Fruit fly (Drosophila melanogaster) whole organism, embryonic: ENCODE data around the gene insv.

Experiments
- CG11247 ChIP-seq: fragments of 200-800 bp; sonication (Bioruptor generic); IDR thresholded peaks from 2 replicates; pipeline ENCODE4 v1.3.6; 2022; ENCODE audit warnings: missing biosample characterization, missing genetic modification characterization
- CG12155 ChIP-seq: fragments of 200-800 bp; sonication (Bioruptor generic); optimal IDR thresholded peaks from 3 replicates; lab custom pipeline; 2016; ENCODE audit warnings: missing biosample characterization, missing genetic modification characterization
- CG12769 ChIP-seq: fragments of 200-800 bp; sonication (Bioruptor generic); optimal IDR thresholded peaks from 2 replicates; lab custom pipeline; 2019; ENCODE audit warnings: missing biosample characterization, mild to moderate bottlenecking, missing genetic modification characterization, moderate library complexity
- CG13287 ChIP-seq: fragments of 200-800 bp; sonication (Bioruptor generic); IDR thresholded peaks from 2 replicates; pipeline ENCODE4 v1.3.6; 2022; ENCODE audit warnings: missing biosample characterization, missing genetic modification characterization; ENCODE audit not compliant: partially characterized antibody
- CG15479 ChIP-seq: fragments of 200-800 bp; sonication (Bioruptor generic); optimal IDR thresholded peaks from 3 replicates; lab custom pipeline; 2019; ENCODE audit warnings: missing biosample characterization, mild to moderate bottlenecking, missing genetic modification characterization, moderate library complexity
- CG1603 ChIP-seq: fragments of 200-800 bp; sonication (Bioruptor generic); optimal IDR thresholded peaks from 2 replicates; lab custom pipeline; 2019; ENCODE audit warnings: missing biosample characterization, mild to moderate bottlenecking, missing genetic modification characterization, moderate library complexity
- CG17328 ChIP-seq: fragments of 200-800 bp; sonication (Bioruptor generic); IDR thresholded peaks from 2 replicates; pipeline ENCODE4 v1.3.6; 2022; ENCODE audit warnings: missing biosample characterization, missing genetic modification characterization
- CG17829 ChIP-seq: fragments of 200-800 bp; optimal IDR thresholded peaks from 2 replicates; lab custom pipeline; 2019; ENCODE audit warnings: missing biosample characterization, mild to moderate bottlenecking, missing genetic modification characterization, moderate library complexity
- CG32772 ChIP-seq: fragments of 200-800 bp; sonication (Bioruptor generic); IDR thresholded peaks from 2 replicates; pipeline ENCODE4 v1.3.6; 2022; ENCODE audit warnings: missing biosample characterization, missing genetic modification characterization
- CG4424 ChIP-seq: fragments of 200-800 bp; sonication (Bioruptor generic); optimal IDR thresholded peaks from 3 replicates; lab custom pipeline; 2016; ENCODE audit warnings: missing biosample characterization, missing genetic modification characterization
- CG5245 ChIP-seq: fragments of 200-800 bp; sonication (Bioruptor generic); optimal IDR thresholded peaks from 3 replicates; lab custom pipeline; 2016; ENCODE audit warnings: missing biosample characterization, missing genetic modification characterization
- CG7928 ChIP-seq: fragments of 200-800 bp; sonication (Bioruptor generic); optimal IDR thresholded peaks from 2 replicates; lab custom pipeline; 2017; ENCODE audit warnings: missing biosample characterization, mild to moderate bottlenecking, missing genetic modification characterization
- CG8290 ChIP-seq, 3 experiments: fragments of 200-800 bp; sonication (Bioruptor generic); optimal IDR thresholded peaks; 2 replicates each; lab custom pipeline; 2016 to 2019; ENCODE audit warnings: missing biosample characterization in 3 of 3, missing genetic modification characterization in 3 of 3, mild to moderate bottlenecking in 2 of 3, moderate library complexity in 1 of 3
- Chrac-16 ChIP-seq: fragments of 200-800 bp; sonication (Bioruptor generic); optimal IDR thresholded peaks from 3 replicates; lab custom pipeline; 2016; ENCODE audit warnings: missing biosample characterization, missing genetic modification characterization
- D19A ChIP-seq: fragments of 200-800 bp; optimal IDR thresholded peaks from 3 replicates; lab custom pipeline; 2019; ENCODE audit warnings: missing biosample characterization, mild to moderate bottlenecking, missing genetic modification characterization, moderate library complexity
- Dad ChIP-seq: fragments of 200-800 bp; sonication (Bioruptor generic); optimal IDR thresholded peaks from 3 replicates; lab custom pipeline; 2016; ENCODE audit warnings: missing biosample characterization, missing genetic modification characterization
- Dp ChIP-seq: fragments of 200-800 bp; sonication (Bioruptor generic); optimal IDR thresholded peaks from 2 replicates; lab custom pipeline; 2018; ENCODE audit warnings: missing biosample characterization, mild to moderate bottlenecking, missing genetic modification characterization, moderate library complexity
- Hey ChIP-seq: fragments of 200-800 bp; sonication (Bioruptor generic); optimal IDR thresholded peaks from 3 replicates; lab custom pipeline; 2018; ENCODE audit warnings: missing biosample characterization, mild to moderate bottlenecking, missing genetic modification characterization
- HmgD ChIP-seq: fragments of 200-800 bp; sonication (Bioruptor generic); optimal IDR thresholded peaks from 3 replicates; lab custom pipeline; 2016; ENCODE audit warnings: missing biosample characterization, missing genetic modification characterization
- MESR4 ChIP-seq: fragments of 200-800 bp; sonication (Bioruptor generic); optimal IDR thresholded peaks from 2 replicates; lab custom pipeline; 2018; ENCODE audit warnings: missing biosample characterization, mild to moderate bottlenecking, missing genetic modification characterization, moderate library complexity
- MTF-1 ChIP-seq: fragments of 200-800 bp; sonication (Bioruptor generic); optimal IDR thresholded peaks from 2 replicates; lab custom pipeline; 2018; ENCODE audit warnings: missing biosample characterization, mild to moderate bottlenecking, missing genetic modification characterization, borderline replicate concordance
- Mes4 ChIP-seq: fragments of 200-800 bp; sonication (Bioruptor generic); optimal IDR thresholded peaks from 2 replicates; lab custom pipeline; 2016; ENCODE audit warnings: missing biosample characterization, missing genetic modification characterization
- Sox102F ChIP-seq: fragments of 200-800 bp; sonication (Bioruptor generic); optimal IDR thresholded peaks from 2 replicates; lab custom pipeline; 2018; ENCODE audit warnings: missing biosample characterization, mild to moderate bottlenecking, missing genetic modification characterization, moderate library complexity
- Sry-δ ChIP-seq: fragments of 200-800 bp; sonication (Bioruptor generic); optimal IDR thresholded peaks from 2 replicates; lab custom pipeline; 2016; ENCODE audit warnings: missing biosample characterization, missing genetic modification characterization
- Xrp1 ChIP-seq: fragments of 200-800 bp; sonication (Bioruptor generic); IDR thresholded peaks from 2 replicates; pipeline ENCODE4 v1.3.6; 2022; ENCODE audit warnings: missing biosample characterization, missing genetic modification characterization
- bigmax ChIP-seq: fragments of 200-800 bp; sonication (Bioruptor generic); optimal IDR thresholded peaks from 2 replicates; lab custom pipeline; 2018; ENCODE audit warnings: missing biosample characterization, mild to moderate bottlenecking, missing genetic modification characterization
- chm ChIP-seq: fragments of 200-800 bp; sonication (Bioruptor generic); IDR thresholded peaks from 2 replicates; pipeline ENCODE4 v1.3.6; 2022; ENCODE audit warnings: missing biosample characterization, missing genetic modification characterization
- ems ChIP-seq: fragments of 200-800 bp; sonication (Bioruptor generic); optimal IDR thresholded peaks from 3 replicates; lab custom pipeline; 2016; ENCODE audit warnings: missing biosample characterization, missing genetic modification characterization
- exex ChIP-seq: fragments of 200-800 bp; sonication (Bioruptor generic); optimal IDR thresholded peaks from 4 replicates; lab custom pipeline; 2018; ENCODE audit warnings: missing biosample characterization, mild to moderate bottlenecking, missing genetic modification characterization, moderate library complexity
- fru ChIP-seq: fragments of >200 bp; optimal IDR thresholded peaks from 2 replicates; lab custom pipeline; 2017
- gfzf ChIP-seq: fragments of 200-800 bp; sonication (Bioruptor generic); optimal IDR thresholded peaks from 2 replicates; lab custom pipeline; 2016; ENCODE audit warnings: missing biosample characterization, mild to moderate bottlenecking, missing genetic modification characterization, moderate library complexity
- h ChIP-seq: fragments of >200 bp; optimal IDR thresholded peaks from 2 replicates; lab custom pipeline; 2017
- insv ChIP-seq, 2 experiments: fragments of 200-800 bp; sonication (Bioruptor generic); optimal IDR thresholded peaks; 3 replicates each; lab custom pipeline; 2016 to 2018; ENCODE audit warnings: missing biosample characterization in 2 of 2, missing genetic modification characterization in 2 of 2
- nerfin-1 ChIP-seq: fragments of 200-800 bp; sonication (Bioruptor generic); optimal IDR thresholded peaks from 3 replicates; lab custom pipeline; 2019; ENCODE audit warnings: missing biosample characterization, mild to moderate bottlenecking, missing genetic modification characterization, moderate library complexity
- pb ChIP-seq: fragments of 200-800 bp; sonication (Bioruptor generic); optimal IDR thresholded peaks from 3 replicates; lab custom pipeline; 2016; ENCODE audit warnings: missing biosample characterization, missing genetic modification characterization
- pros ChIP-seq: fragments of 200-800 bp; sonication (Bioruptor generic); optimal IDR thresholded peaks from 3 replicates; lab custom pipeline; 2019; ENCODE audit warnings: missing biosample characterization, mild to moderate bottlenecking, missing genetic modification characterization, moderate library complexity
- row ChIP-seq: fragments of 200-800 bp; sonication (Bioruptor generic); IDR thresholded peaks from 3 replicates; pipeline ENCODE4 v1.3.6; 2022; ENCODE audit warnings: missing biosample characterization, missing genetic modification characterization
- sd ChIP-seq: fragments of 200-800 bp; sonication (Bioruptor generic); optimal IDR thresholded peaks from 3 replicates; lab custom pipeline; 2018; ENCODE audit warnings: missing biosample characterization, mild to moderate bottlenecking, missing genetic modification characterization, moderate library complexity
- sens ChIP-seq: fragments of 200-800 bp; sonication (Bioruptor generic); peaks from one replicate; lab custom pipeline; 2016; ENCODE audit warnings: missing biosample characterization, missing genetic modification characterization
- tap ChIP-seq: fragments of 200-800 bp; optimal IDR thresholded peaks from 3 replicates; lab custom pipeline; 2019; ENCODE audit warnings: missing biosample characterization, mild to moderate bottlenecking, missing genetic modification characterization, moderate library complexity
- tll ChIP-seq, 2 experiments: fragments of 200-800 bp in 1 of 2; fragments of >200 bp in 1 of 2; sonication (Bioruptor generic) in 1 of 2; optimal IDR thresholded peaks; 2 replicates each; lab custom pipeline; 2017 to 2019; ENCODE audit warnings: missing biosample characterization in 2 of 2, missing genetic modification characterization in 2 of 2, mild to moderate bottlenecking in 1 of 2, moderate library complexity in 1 of 2
- z ChIP-seq: fragments of 200-800 bp; sonication (Bioruptor generic); IDR thresholded peaks from 3 replicates; pipeline ENCODE4 v1.3.6; 2022; ENCODE audit warnings: missing biosample characterization, missing genetic modification characterization
- zen ChIP-seq: fragments of 200-800 bp; sonication (Bioruptor generic); optimal IDR thresholded peaks from 3 replicates; lab custom pipeline; 2018; ENCODE audit warnings: missing biosample characterization, mild to moderate bottlenecking, missing genetic modification characterization, moderate library complexity
- zf30C ChIP-seq: fragments of 200-800 bp; sonication (Bioruptor generic); optimal IDR thresholded peaks from 3 replicates; lab custom pipeline; 2018; ENCODE audit warnings: missing biosample characterization, mild to moderate bottlenecking, missing genetic modification characterization

Gene insv

dm6 chr2L:2579669-2580351 lies 3.0 kb upstream of the insv start, which contains the start of the genes ND-B17.2 and Arpc5 (continued):
- TF ChIP-seq Chrac-16 (GFP tag; lab: Kevin White, UChicago) (no peak), MTF-1 (no peak), exex (tag; lab: Kevin White, UChicago) (no peak), CG8290 (GFP tag; optimal IDR thresholded peaks at IDR 0.05; lab: Kevin White, UChicago) (peak; percentile 54), CG8290 (tag; optimal IDR thresholded peaks at IDR 0.05; lab: Kevin White, UChicago) (no peak), pb (GFP tag; lab: Kevin White, UChicago) (no peak), tap (tag; lab: Kevin White, UChicago) (no peak), HmgD (peak; percentile 33), fru (lab: Kevin White, UChicago) (no peak), MESR4 (peak; percentile 29), CG11247 (GFP tag; lab: Robert Waterston, UW) (no peak), Dp (GFP tag; lab: Kevin White, UChicago) (peak; percentile 34), CG7928 (no peak), h (no peak), CG12769 (tag; lab: Kevin White, UChicago) (no peak), CG5245 (GFP tag; lab: Kevin White, UChicago) (no peak), CG13287 (GFP tag; lab: Robert Waterston, UW) (peak; percentile 47; the same call in 1 of the 2 replicates), Sry-δ (GFP tag; lab: Kevin White, UChicago) (peak; percentile 30), row (GFP tag; lab: Robert Waterston, UW) (peak; percentile 75), CG32772 (GFP tag; lab: Robert Waterston, UW) (no peak), ems (GFP tag; lab: Kevin White, UChicago) (no peak), Xrp1 (GFP tag; lab: Robert Waterston, UW) (no peak), CG12155 (GFP tag; lab: Kevin White, UChicago) (no peak), Dad (GFP tag; lab: Kevin White, UChicago) (no peak), Mes4 (GFP tag; lab: Kevin White, UChicago) (no peak), CG4424 (GFP tag; lab: Kevin White, UChicago) (peak; percentile 18), gfzf (GFP tag; lab: Kevin White, UChicago) (peak; percentile 90), CG1603 (tag; lab: Kevin White, UChicago) (peak; percentile 59), D19A (tag; lab: Kevin White, UChicago) (no peak), CG17328 (GFP tag; lab: Robert Waterston, UW) (no peak), CG17829 (tag; lab: Kevin White, UChicago) (peak; percentile 49)
- TF ChIP-seq, all 482 proteins: peak for 80

DNA sequence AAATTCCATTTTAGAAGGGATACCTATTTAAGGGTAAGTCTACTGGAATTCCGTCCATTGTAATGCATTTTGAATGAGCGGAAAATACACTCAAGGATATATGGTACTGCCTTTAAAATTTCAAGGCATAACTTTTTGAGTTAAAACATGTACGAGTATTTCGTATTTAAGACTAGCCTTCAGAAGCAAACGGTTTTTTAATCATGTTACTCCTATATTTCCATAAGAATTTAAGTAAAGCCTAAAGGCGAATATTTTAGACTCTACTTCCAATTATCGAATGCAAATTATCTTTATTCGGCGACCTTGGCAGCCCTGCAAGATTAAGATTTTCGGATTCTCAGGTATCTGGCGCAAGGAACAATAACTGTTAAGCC lies 552 bp upstream of the insv start, which contains the start of gene Elba2:
Elba2 (plus strand) TSS at position 327 of the 377 bp plus-strand sequence.
- TF ChIP-seq zf30C (GFP tag; lab: Kevin White, UChicago) (peak; percentile 57), sens (peak; percentile 11), CG15479 (GFP tag; lab: Kevin White, UChicago) (peak; percentile 44), z (GFP tag; lab: Robert Waterston, UW) (peak; percentile 68; the same call in 1 of the 3 replicates), Sox102F (GFP tag; lab: Kevin White, UChicago) (no peak), bigmax (GFP tag; lab: Kevin White, UChicago) (no peak), nerfin-1 (peak; percentile 95), pros (GFP tag; lab: Kevin White, UChicago) (peak; percentile 56), sd (peak; percentile 13), zen (peak; percentile 63), Hey (tag; lab: Kevin White, UChicago) (no peak), tll (GFP tag; optimal IDR thresholded peaks at IDR 0.05; lab: Kevin White, UChicago) (peak in 1 of 2 experiments; percentile 36), insv (GFP tag; optimal IDR thresholded peaks at IDR 0.05; lab: Kevin White, UChicago) (peak in 1 of 2 experiments; percentile 57), chm (no peak)
